Worm (Caenorhabditis elegans): Measurements from ENCODE around the gene clec-210.
"Not testable (repeated sequence)": the region's sequence is repeated elsewhere in the genome, so short reads cannot be mapped to it uniquely, and the experiment has no call there.

The clec-210 gene

DNA sequence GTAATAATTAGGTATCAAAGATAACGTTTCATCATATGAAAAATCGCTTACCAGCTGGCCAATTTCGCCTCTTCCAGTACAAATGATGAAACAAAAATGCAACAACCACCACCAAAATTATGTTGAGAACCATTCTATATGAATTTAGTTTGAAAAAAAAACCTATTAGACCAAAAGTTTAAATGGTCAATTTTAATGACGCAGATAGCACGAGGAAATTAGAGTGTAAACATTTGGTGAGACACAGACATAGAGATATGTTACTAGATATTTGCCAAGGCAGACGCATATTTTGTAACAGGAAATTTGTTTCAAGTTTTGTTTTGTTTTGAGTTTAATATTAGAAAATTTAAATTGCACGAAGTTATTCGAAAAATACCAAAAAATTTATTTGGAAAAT is 23.8 kb upstream of the clec-210 start, which contains the start of gene cyp-33C9:
Gene cyp-33C9, minus strand, starts transcription at position 211 of the 400 bp plus-strand sequence.
- TF ChIP-seq mes-4 (tag; optimal IDR thresholded peaks at IDR 0.05) (no peak), nhr-80 (tag; optimal IDR thresholded peaks at IDR 0.05) (peak; percentile 8), hmg-1.2 (GFP tag; IDR thresholded peaks at IDR 0.05) (peak; percentile 34; the same call in 1 of the 2 replicates)

DNA sequence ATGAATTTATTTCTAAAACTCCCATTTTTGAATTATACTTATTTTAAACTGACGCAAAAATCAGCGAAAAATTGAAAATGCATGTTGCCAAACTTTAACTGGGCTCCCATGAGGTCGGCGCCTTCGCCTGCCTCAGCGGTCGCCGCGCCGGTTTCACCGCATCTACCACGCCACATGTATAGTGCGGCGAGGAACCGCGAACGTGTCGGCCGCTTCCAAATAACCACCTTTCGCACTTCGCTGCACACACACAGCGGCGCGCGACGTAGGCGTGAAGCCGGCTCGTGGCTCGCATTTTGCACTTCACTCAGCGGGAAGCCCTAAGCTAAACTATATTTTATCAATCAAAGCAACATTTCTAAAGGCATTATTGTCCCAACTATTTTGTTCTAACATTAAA is 17.6 kb upstream of the clec-210 start:
- TF ChIP-seq repo-1 (tag; optimal IDR thresholded peaks at IDR 0.05): no peak
- TF ChIP-seq snpc-4 (GFP tag; optimal IDR thresholded peaks at IDR 0.05): no peak
- TF ChIP-seq snpc-4 (tag; optimal IDR thresholded peaks at IDR 0.05): peak in 1 of 4 experiments; percentile 53

DNA sequence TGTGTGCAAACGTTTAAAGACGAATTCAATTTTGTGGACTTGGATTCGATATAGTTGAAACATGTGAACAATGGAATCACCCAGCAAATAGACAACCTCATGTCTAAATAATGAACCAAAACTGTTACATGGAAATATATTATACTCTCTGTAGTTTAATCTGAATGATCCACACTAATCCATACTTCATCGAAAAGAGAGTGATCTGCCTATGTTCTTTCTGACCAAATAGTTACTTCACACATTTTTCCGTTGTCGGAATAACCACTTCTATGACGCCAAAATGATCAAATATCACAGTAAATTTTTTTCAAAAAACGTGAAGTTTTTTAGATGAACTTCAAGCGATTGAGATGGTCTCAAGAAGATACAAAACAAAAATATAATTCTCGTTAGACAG is 16.1 kb upstream of the clec-210 start, which contains the start of gene Y73C8C.4:
Gene Y73C8C.4, minus strand, starts transcription at position 101 of the 400 bp plus-strand sequence.
- TF ChIP-seq rcor-1 (GFP tag; IDR thresholded peaks at IDR 0.05); akir-1 (GFP tag; optimal IDR thresholded peaks at IDR 0.05); pbrm-1 (GFP tag; IDR thresholded peaks at IDR 0.05): not testable (repeated sequence)

DNA sequence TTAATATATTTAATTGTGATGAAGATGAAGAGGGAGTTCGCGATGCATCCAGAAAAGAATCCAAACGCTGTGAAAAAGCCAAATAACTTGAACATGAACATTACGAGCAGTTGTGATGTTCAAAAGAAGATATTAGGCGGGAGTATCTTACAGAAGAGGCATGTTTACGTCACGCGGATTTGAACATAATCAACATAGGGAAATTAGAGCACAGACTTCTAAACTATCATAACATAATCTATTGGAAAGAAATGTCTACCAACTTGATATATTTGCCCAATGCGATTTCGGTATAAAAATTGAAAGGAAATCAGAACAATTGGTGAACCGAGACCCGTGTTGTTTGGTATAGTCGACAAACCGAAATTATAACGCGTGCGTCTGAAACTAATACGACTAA is 14.0 kb upstream of the clec-210 start, which contains the start of gene str-66:
Gene str-66, minus strand, starts transcription at position 101 of the 400 bp plus-strand sequence.
- no peak for TF ChIP-seq ztf-28 (GFP tag; IDR thresholded peaks at IDR 0.05)

DNA sequence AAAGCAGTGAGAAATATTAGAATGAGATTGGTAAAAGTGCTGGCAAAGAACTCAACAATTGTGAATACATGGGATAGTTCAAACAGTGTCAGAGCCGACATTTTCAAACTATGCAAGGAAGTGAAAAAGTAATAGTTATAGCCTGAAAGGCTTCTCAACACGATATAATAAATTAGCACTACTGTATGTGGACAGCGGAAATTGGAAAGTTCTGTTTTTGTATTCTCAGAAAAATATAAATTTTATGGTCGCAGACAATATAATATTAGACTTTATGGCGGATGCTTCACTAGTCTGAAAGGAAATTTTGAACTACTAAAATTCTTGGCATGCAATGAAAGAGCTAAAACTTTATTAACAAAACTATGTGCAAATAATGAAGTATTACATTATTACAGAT is 12.4 kb upstream of the clec-210 start, which contains the start of gene str-69:
Gene str-69, minus strand, starts transcription at position 101 of the 400 bp plus-strand sequence.
- no peak for TF ChIP-seq gei-17 (GFP tag; optimal IDR thresholded peaks at IDR 0.05)
- no peak for TF ChIP-seq lag-1 (GFP tag; IDR thresholded peaks at IDR 0.05)
- no peak for TF ChIP-seq F49E8.2 (tag; optimal IDR thresholded peaks at IDR 0.05; ENCODE audit: insufficient read depth)
- TF ChIP-seq attf-5 (GFP tag; optimal IDR thresholded peaks at IDR 0.05): no peak
- TF ChIP-seq ama-1 (optimal IDR thresholded peaks at IDR 0.05): no peak
- TF ChIP-seq ama-1 (GFP tag; optimal IDR thresholded peaks at IDR 0.05): no peak
- TF ChIP-seq pha-4 (tag; optimal IDR thresholded peaks at IDR 0.05): no peak
- no peak for TF ChIP-seq hmg-1.2 (GFP tag; IDR thresholded peaks at IDR 0.05)
- TF ChIP-seq aptf-3 (GFP tag; IDR thresholded peaks at IDR 0.05): no peak
- TF ChIP-seq Y53G8AR.9 (GFP tag; conservative IDR thresholded peaks at IDR 0.05): no peak
- TF ChIP-seq mcd-1 (GFP tag; IDR thresholded peaks at IDR 0.05): no peak
- no peak for TF ChIP-seq nfyb-1 (GFP tag; IDR thresholded peaks at IDR 0.05)
- TF ChIP-seq ceh-58 (GFP tag; IDR thresholded peaks at IDR 0.05): no peak
- no peak for TF ChIP-seq madf-8 (GFP tag; conservative IDR thresholded peaks at IDR 0.05)
- no peak for TF ChIP-seq ceh-27 (GFP tag; optimal IDR thresholded peaks at IDR 0.05)
- TF ChIP-seq dpl-1 (GFP tag; optimal IDR thresholded peaks at IDR 0.05): no peak
- no peak for TF ChIP-seq snpc-4 (GFP tag; optimal IDR thresholded peaks at IDR 0.05)
- TF ChIP-seq snpc-4 (tag; optimal IDR thresholded peaks at IDR 0.05): no peak

DNA sequence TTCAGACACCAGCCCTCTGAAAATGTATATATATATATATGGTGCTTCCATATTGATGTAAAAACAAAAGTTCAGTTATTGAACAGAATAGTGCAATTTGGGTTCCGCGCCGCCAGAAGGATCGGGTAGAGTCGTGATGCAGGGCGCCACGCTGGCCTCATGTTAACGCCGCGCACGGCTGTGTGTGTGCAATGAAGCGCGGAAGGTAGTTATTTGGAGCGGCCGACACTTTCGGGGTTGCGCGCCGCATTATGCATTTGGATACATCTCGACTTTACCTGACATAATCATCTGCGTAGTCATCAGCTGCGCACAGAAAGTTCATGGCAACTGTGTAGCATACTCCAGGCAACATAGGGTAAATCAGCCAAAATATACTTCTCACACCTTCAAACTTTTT is 11.4 kb upstream of the clec-210 start:
- TF ChIP-seq bed-2 (GFP tag; IDR thresholded peaks at IDR 0.05) (no peak), snpc-4 (GFP tag; optimal IDR thresholded peaks at IDR 0.05) (peak; percentile 21), snpc-4 (tag; optimal IDR thresholded peaks at IDR 0.05) (peak in 1 of 4 experiments; percentile 91), madf-8 (GFP tag; conservative IDR thresholded peaks at IDR 0.05) (no peak), pha-4 (tag; optimal IDR thresholded peaks at IDR 0.05) (no peak), ztf-26 (tag; optimal IDR thresholded peaks at IDR 0.05) (no peak), let-607 (tag; optimal IDR thresholded peaks at IDR 0.05) (no peak), aptf-2 (GFP tag; conservative IDR thresholded peaks at IDR 0.05) (no peak), egl-18 (GFP tag; IDR thresholded peaks at IDR 0.05) (0 out of 2 replicates have a peak, but pooled peaks have one; percentile 14), die-1 (tag; optimal IDR thresholded peaks at IDR 0.05) (no peak), tbp1 (GFP tag; optimal IDR thresholded peaks at IDR 0.05) (no peak), snpc-1.3 (tag; optimal IDR thresholded peaks at IDR 0.05; ENCODE audit: insufficient read depth) (no peak), gei-17 (GFP tag; optimal IDR thresholded peaks at IDR 0.05) (no peak), snpc-1.1 (tag; optimal IDR thresholded peaks at IDR 0.05; ENCODE audit: insufficient read depth) (peak; percentile 63), nhr-90 (tag; optimal IDR thresholded peaks at IDR 0.05) (no peak)

Measured in whole organism, young adult.